Worm (Caenorhabditis elegans) whole organism, young adult: ENCODE data around the gene haf-3.
"Not testable (repeated sequence)": the region's sequence is repeated elsewhere in the genome, so short reads cannot be mapped to it uniquely, and the experiment has no call there.

ENCODE experiments used
- B0019.2 ChIP-seq: fragments of 200-800 bp; sonication (Bioruptor generic); conservative IDR thresholded peaks from 2 replicates; pipeline ENCODE4 v1.3.6; 2022; ENCODE audit warnings: missing genetic modification reagents, missing genetic modification characterization, missing compliant biosample characterization
- B0261.1 ChIP-seq: sonication (generic microtip); optimal IDR thresholded peaks from 2 replicates; lab custom pipeline; 2016; ENCODE audit warnings: mild to moderate bottlenecking, missing genetic modification characterization, moderate library complexity, missing compliant biosample characterization
- B0336.3 ChIP-seq: fragments of 200-800 bp; sonication (Bioruptor generic); IDR thresholded peaks from 2 replicates; pipeline ENCODE4 v1.3.6; 2022; ENCODE audit warnings: missing genetic modification characterization, missing compliant biosample characterization
- F37B4.10 ChIP-seq: fragments of 200-800 bp; sonication (Bioruptor generic); IDR thresholded peaks from 2 replicates; pipeline ENCODE4 v1.3.6; 2022; ENCODE audit warnings: missing genetic modification characterization, missing compliant biosample characterization
- F39B2.1 ChIP-seq: fragments of 200-800 bp; sonication (Bioruptor generic); IDR thresholded peaks from 2 replicates; pipeline ENCODE4 v1.3.6; 2022; ENCODE audit warnings: missing genetic modification reagents, missing genetic modification characterization, missing compliant biosample characterization
- F49E8.2 ChIP-seq: sonication (generic microtip); optimal IDR thresholded peaks from 3 replicates; lab custom pipeline; 2017; ENCODE audit warnings: missing genetic modification characterization, mild to moderate bottlenecking, missing compliant biosample characterization, antibody characterized with exemption, moderate library complexity; ENCODE audit not compliant: insufficient read depth
- Y53G8AR.9 ChIP-seq: fragments of 200-800 bp; sonication (Bioruptor generic); conservative IDR thresholded peaks from 2 replicates; pipeline ENCODE4 v1.3.6; 2022; ENCODE audit warnings: missing genetic modification reagents, missing genetic modification characterization, missing compliant biosample characterization
- Y95B8A.8 ChIP-seq: fragments of 200-800 bp; sonication (Bioruptor generic); IDR thresholded peaks from 2 replicates; pipeline ENCODE4 v1.3.6; 2022; ENCODE audit warnings: missing genetic modification reagents, missing genetic modification characterization, missing compliant biosample characterization
- ama-1 ChIP-seq, 3 experiments: fragments of 150-350 bp in 1 of 3; sonication (generic microtip) in 2 of 3; optimal IDR thresholded peaks; 2 replicates each; lab custom pipeline; 2014 to 2018; ENCODE audit warnings: missing biosample characterization in 2 of 3, missing genetic modification characterization in 2 of 3, missing genetic modification reagents in 2 of 3
- attf-6 ChIP-seq: fragments of 200-800 bp; sonication (Bioruptor generic); IDR thresholded peaks from 2 replicates; pipeline ENCODE4 v1.3.6; 2022; ENCODE audit warnings: missing genetic modification reagents, missing genetic modification characterization, missing compliant biosample characterization
- bed-1 ChIP-seq: fragments of 200-800 bp; sonication (Bioruptor generic); IDR thresholded peaks from 2 replicates; pipeline ENCODE4 v1.3.6; 2022; ENCODE audit warnings: missing genetic modification reagents, missing genetic modification characterization, missing compliant biosample characterization
- ceh-27 ChIP-seq: fragments of 200-800 bp; sonication (Bioruptor generic); optimal IDR thresholded peaks from 2 replicates; lab custom pipeline; 2018; ENCODE audit warnings: mild to moderate bottlenecking, missing genetic modification characterization, moderate library complexity, missing compliant biosample characterization
- chd-7 ChIP-seq: sonication (generic microtip); optimal IDR thresholded peaks from 2 replicates; lab custom pipeline; 2016; ENCODE audit warnings: mild to moderate bottlenecking, missing genetic modification characterization, moderate library complexity, missing compliant biosample characterization
- efl-1 ChIP-seq: fragments of 150-350 bp; optimal IDR thresholded peaks from 2 replicates; lab custom pipeline; 2014; ENCODE audit warnings: missing biosample characterization, missing genetic modification reagents, missing genetic modification characterization
- ets-4 ChIP-seq: fragments of 200-800 bp; sonication (Bioruptor generic); optimal IDR thresholded peaks from 2 replicates; lab custom pipeline; 2018; ENCODE audit warnings: mild to moderate bottlenecking, missing genetic modification characterization, missing compliant biosample characterization
- hlh-12 ChIP-seq: sonication (generic microtip); optimal IDR thresholded peaks from 2 replicates; lab custom pipeline; 2016; ENCODE audit warnings: missing genetic modification characterization, missing compliant biosample characterization
- hrde-1 ChIP-seq: sonication (generic microtip); optimal IDR thresholded peaks from 2 replicates; lab custom pipeline; 2016; ENCODE audit warnings: missing genetic modification characterization, mild to moderate bottlenecking, missing compliant biosample characterization, moderate library complexity, missing genotype, missing genetic modification reagents, borderline replicate concordance
- lin-35 ChIP-seq, 3 experiments: fragments of 150-350 bp in 2 of 3; sonication (generic microtip) in 1 of 3; optimal IDR thresholded peaks; 2 replicates each; lab custom pipeline; 2014 to 2018; ENCODE audit warnings: missing biosample characterization in 3 of 3, missing genetic modification characterization in 3 of 3, missing genetic modification reagents in 3 of 3
- lin-54 ChIP-seq: fragments of 200-800 bp; sonication (Bioruptor generic); optimal IDR thresholded peaks from 2 replicates; lab custom pipeline; 2018; ENCODE audit warnings: mild to moderate bottlenecking, missing genetic modification characterization, missing compliant biosample characterization
- lsl-1 ChIP-seq: fragments of 200-800 bp; sonication (Bioruptor generic); optimal IDR thresholded peaks from 2 replicates; lab custom pipeline; 2018; ENCODE audit warnings: mild to moderate bottlenecking, missing genetic modification characterization, moderate library complexity, missing compliant biosample characterization
- mxl-1 ChIP-seq: sonication (generic microtip); optimal IDR thresholded peaks from 2 replicates; lab custom pipeline; 2016; ENCODE audit warnings: missing genetic modification characterization, missing compliant biosample characterization
- nhr-120 ChIP-seq: fragments of 200-800 bp; sonication (Bioruptor generic); IDR thresholded peaks from 2 replicates; pipeline ENCODE4 v1.3.6; 2022; ENCODE audit warnings: missing genetic modification characterization, missing compliant biosample characterization
- nhr-27 ChIP-seq: fragments of 200-800 bp; sonication (Bioruptor generic); optimal IDR thresholded peaks from 2 replicates; lab custom pipeline; 2018; ENCODE audit warnings: mild to moderate bottlenecking, missing genetic modification characterization, moderate library complexity, missing compliant biosample characterization
- pbrm-1 ChIP-seq: fragments of 200-800 bp; sonication (Bioruptor generic); IDR thresholded peaks from 2 replicates; pipeline ENCODE4 v1.3.6; 2022; ENCODE audit warnings: missing genetic modification reagents, missing genetic modification characterization, missing compliant biosample characterization
- rec-8 ChIP-seq, 2 experiments: sonication (generic microtip); optimal IDR thresholded peaks; 2 replicates each; lab custom pipeline; 2016; ENCODE audit warnings: mild to moderate bottlenecking in 2 of 2, missing genetic modification characterization in 2 of 2, missing genetic modification reagents in 2 of 2, missing genotype in 2 of 2, missing biosample characterization in 1 of 2, missing compliant biosample characterization in 1 of 2, moderate library complexity in 1 of 2
- repo-1 ChIP-seq: sonication (generic microtip); optimal IDR thresholded peaks from 2 replicates; lab custom pipeline; 2017; ENCODE audit warnings: mild to moderate bottlenecking, missing genetic modification characterization, missing compliant biosample characterization
- sea-2 ChIP-seq: fragments of 200-800 bp; sonication (Bioruptor generic); IDR thresholded peaks from 2 replicates; pipeline ENCODE4 v1.3.6; 2022; ENCODE audit warnings: missing genetic modification characterization, missing compliant biosample characterization
- sptf-2 ChIP-seq: fragments of 200-800 bp; sonication (Bioruptor generic); optimal IDR thresholded peaks from 2 replicates; lab custom pipeline; 2018; ENCODE audit warnings: mild to moderate bottlenecking, missing genetic modification characterization, missing compliant biosample characterization
- tbp1 ChIP-seq: fragments of 200-800 bp; sonication (Bioruptor generic); optimal IDR thresholded peaks from 2 replicates; lab custom pipeline; 2018; ENCODE audit warnings: mild to moderate bottlenecking, missing genetic modification characterization, missing compliant biosample characterization
- unc-130 ChIP-seq: sonication (generic microtip); optimal IDR thresholded peaks from 2 replicates; lab custom pipeline; 2016; ENCODE audit warnings: missing genetic modification reagents, missing genetic modification characterization, missing compliant biosample characterization
- unc-62 ChIP-seq: fragments of 150-350 bp; optimal IDR thresholded peaks from 2 replicates; lab custom pipeline; 2014; ENCODE audit warnings: missing biosample characterization, missing genetic modification reagents, missing genetic modification characterization
- zfh-2 ChIP-seq: fragments of 200-800 bp; sonication (Bioruptor generic); conservative IDR thresholded peaks from 2 replicates; pipeline ENCODE4 v1.3.6; 2022; ENCODE audit warnings: missing genetic modification reagents, missing genetic modification characterization, missing compliant biosample characterization
- ztf-18 ChIP-seq: sonication (generic microtip); optimal IDR thresholded peaks from 2 replicates; lab custom pipeline; 2016; ENCODE audit warnings: missing genotype, mild to moderate bottlenecking, missing genetic modification characterization, missing compliant biosample characterization

Gene haf-3

ce11 chrV:15767385-15767784 lies 1.4 kb upstream of the haf-3 start (continued):
- TF ChIP-seq tbp1 (GFP tag; lab: Kevin White, UChicago) = peak; percentile 82
- TF ChIP-seq hrde-1 (tag; lab: Kevin White, UChicago) = peak; percentile 17
- TF ChIP-seq B0336.3 (GFP tag; lab: Robert Waterston, UW) = 0 out of 2 replicates have a peak, but pooled peaks have one; percentile 30
- peak; percentile 76 for TF ChIP-seq pbrm-1 (GFP tag; lab: Robert Waterston, UW)
- peak; percentile 80 for TF ChIP-seq ztf-18 (tag; lab: Kevin White, UChicago)

- TF ChIP-seq efl-1 (GFP tag; lab: Kevin White, UChicago) (no peak), mxl-1 (tag; lab: Kevin White, UChicago) (no peak), unc-62 (GFP tag; lab: Kevin White, UChicago) (no peak), nhr-27 (tag; lab: Kevin White, UChicago) (no peak), attf-6 (GFP tag; lab: Robert Waterston, UW) (no peak), F39B2.1 (no peak), ceh-27 (no peak), lsl-1 (GFP tag; lab: Kevin White, UChicago) (no peak), zfh-2 (GFP tag; lab: Robert Waterston, UW) (no peak), chd-7 (tag; lab: Kevin White, UChicago) (no peak), Y95B8A.8 (GFP tag; lab: Robert Waterston, UW) (no peak), F49E8.2 (tag; lab: Kevin White, UChicago) (no peak), lin-54 (GFP tag; lab: Kevin White, UChicago) (no peak), repo-1 (tag; lab: Kevin White, UChicago) (no peak), B0019.2 (GFP tag; lab: Robert Waterston, UW) (no peak)
Observed at ce11 chrV:15758449-15758848, 7.5 kb downstream of the haf-3 start, which contains the start of gene str-9. Gene str-9 (plus strand): TSS chrV:15758749.

ce11 chrV:15757645-15758044 lies 8.3 kb downstream of the haf-3 start:
- TF ChIP-seq lin-54 (GFP tag; lab: Kevin White, UChicago) (no peak), sea-2 (GFP tag; lab: Robert Waterston, UW) (no peak), sptf-2 (GFP tag; lab: Kevin White, UChicago) (no peak), F37B4.10 (GFP tag; lab: Robert Waterston, UW) (no peak), ama-1 (optimal IDR thresholded peaks at IDR 0.05; lab: Kevin White, UChicago) (no peak), ama-1 (GFP tag; optimal IDR thresholded peaks at IDR 0.05; lab: Kevin White, UChicago) (no peak), efl-1 (GFP tag; lab: Kevin White, UChicago) (no peak), Y53G8AR.9 (GFP tag; lab: Robert Waterston, UW) (no peak), lin-35 (GFP tag; optimal IDR thresholded peaks at IDR 0.05; lab: Kevin White, UChicago) (no peak), unc-130 (no peak)

ce11 chrV:15754731-15755130 lies 11.2 kb downstream of the haf-3 start, which contains the start of gene str-8:
Gene str-8 (plus strand): TSS chrV:15755031.
- TF ChIP-seq hlh-12 (tag; lab: Kevin White, UChicago); B0261.1 (tag; lab: Kevin White, UChicago); bed-1: not testable (repeated sequence)

ce11 chrV:15752941-15753340 lies 13.0 kb downstream of the haf-3 start, which contains the start of gene str-5:
Gene str-5 (plus strand): TSS chrV:15753241.
- TF ChIP-seq ets-4 (GFP tag; lab: Kevin White, UChicago); rec-8 (tag; optimal IDR thresholded peaks at IDR 0.05; lab: Kevin White, UChicago); nhr-120 (GFP tag; lab: Robert Waterston, UW): not testable (repeated sequence)
